Fruit fly (Drosophila melanogaster) S2 (cell line): Measurements from ENCODE around the gene nerfin-2.

ENCODE experiments used
- CG8478 ChIP-seq: fragments of >200 bp; optimal IDR thresholded peaks from 2 replicates; lab custom pipeline; 2018
- CTCF ChIP-seq, 2 experiments: fragments of >200 bp; optimal IDR thresholded peaks; 2 replicates each; lab custom pipeline; 2018

nerfin-2 gene

dm6 chr3R:10070817-10071216, at the start of gene nerfin-2:
Gene nerfin-2 (plus strand): TSS chr3R:10071117.
- no peak for TF ChIP-seq CG8478 (lab: Kevin White, UChicago)
- no peak for TF ChIP-seq CTCF (optimal IDR thresholded peaks at IDR 0.05; lab: Kevin White, UChicago)

dm6 chr3R:10024032-10024712, 46.7 kb upstream of the nerfin-2 start:
- TF ChIP-seq CG8478 (lab: Kevin White, UChicago) (no peak), CTCF (optimal IDR thresholded peaks at IDR 0.05; lab: Kevin White, UChicago) (no peak)

- TF ChIP-seq CG8478 (lab: Kevin White, UChicago) = no peak
- TF ChIP-seq CTCF (optimal IDR thresholded peaks at IDR 0.05; lab: Kevin White, UChicago) = no peak
Measured at dm6 chr3R:10025050-10025449, 45.9 kb upstream of the nerfin-2 start, which contains the start of gene CG31407. Gene CG31407 (minus strand): TSS chr3R:10025150.

- TF ChIP-seq CTCF (optimal IDR thresholded peaks at IDR 0.05; lab: Kevin White, UChicago) (no peak), CG8478 (lab: Kevin White, UChicago) (no peak)
Measured at dm6 chr3R:10028378-10028777, 42.5 kb upstream of the nerfin-2 start.

dm6 chr3R:10031480-10031879, 39.4 kb upstream of the nerfin-2 start:
- TF ChIP-seq CTCF (optimal IDR thresholded peaks at IDR 0.05; lab: Kevin White, UChicago) = no peak
- TF ChIP-seq CG8478 (lab: Kevin White, UChicago) = no peak

- no peak for TF ChIP-seq CG8478 (lab: Kevin White, UChicago)
- TF ChIP-seq CTCF (optimal IDR thresholded peaks at IDR 0.05; lab: Kevin White, UChicago) = no peak
Measured at dm6 chr3R:10032951-10033720, 37.8 kb upstream of the nerfin-2 start.

- no peak for TF ChIP-seq CTCF (optimal IDR thresholded peaks at IDR 0.05; lab: Kevin White, UChicago)
- no peak for TF ChIP-seq CG8478 (lab: Kevin White, UChicago)
Measured at dm6 chr3R:10034995-10035446, 35.9 kb upstream of the nerfin-2 start.

dm6 chr3R:10035765-10036164, 35.2 kb upstream of the nerfin-2 start:
- no peak for TF ChIP-seq CG8478 (lab: Kevin White, UChicago)
- no peak for TF ChIP-seq CTCF (optimal IDR thresholded peaks at IDR 0.05; lab: Kevin White, UChicago)

dm6 chr3R:10039188-10039587, 31.7 kb upstream of the nerfin-2 start:
- TF ChIP-seq CG8478 (lab: Kevin White, UChicago) = no peak
- no peak for TF ChIP-seq CTCF (optimal IDR thresholded peaks at IDR 0.05; lab: Kevin White, UChicago)

dm6 chr3R:10040505-10040904, 30.4 kb upstream of the nerfin-2 start:
- no peak for TF ChIP-seq CTCF (optimal IDR thresholded peaks at IDR 0.05; lab: Kevin White, UChicago)
- TF ChIP-seq CG8478 (lab: Kevin White, UChicago) = no peak

dm6 chr3R:10042024-10042663, 28.8 kb upstream of the nerfin-2 start:
- TF ChIP-seq CG8478 (lab: Kevin White, UChicago) (no peak), CTCF (optimal IDR thresholded peaks at IDR 0.05; lab: Kevin White, UChicago) (no peak)

dm6 chr3R:10042664-10043372, 28.1 kb upstream of the nerfin-2 start, which contains the start of the genes Mical and CG3909:
Gene Mical (minus strand): TSS chr3R:10042895.
Gene CG3909 (plus strand): TSS chr3R:10043270.
- TF ChIP-seq CTCF (optimal IDR thresholded peaks at IDR 0.05; lab: Kevin White, UChicago) = no peak
- TF ChIP-seq CG8478 (lab: Kevin White, UChicago) = no peak

dm6 chr3R:10045343-10045742, 25.6 kb upstream of the nerfin-2 start, which contains the start of the genes CG11722 and mtTFB2:
Gene CG11722 (minus strand): TSS chr3R:10045542.
Gene mtTFB2 (plus strand): TSS chr3R:10045574.
- TF ChIP-seq CTCF (optimal IDR thresholded peaks at IDR 0.05; lab: Kevin White, UChicago) = no peak
- no peak for TF ChIP-seq CG8478 (lab: Kevin White, UChicago)
